Fruit fly (Drosophila melanogaster): ENCODE measurements around the gene kel.

dm6 chr2L:18146618-18147099, 8.8 kb upstream of the kel start:
- no peak for TF ChIP-seq tj (GFP tag; optimal IDR thresholded peaks at IDR 0.05)
- TF ChIP-seq CG7045 (GFP tag; optimal IDR thresholded peaks at IDR 0.05) = no peak
- TF ChIP-seq CG11617 (GFP tag; optimal IDR thresholded peaks at IDR 0.05) = no peak
- no peak for TF ChIP-seq toe (GFP tag; optimal IDR thresholded peaks at IDR 0.05)
- no peak for TF ChIP-seq Clk (GFP tag; optimal IDR thresholded peaks at IDR 0.05)
- no peak for TF ChIP-seq bab1 (GFP tag; optimal IDR thresholded peaks at IDR 0.05)
- TF ChIP-seq kay (GFP tag; ENCODE audit: borderline replicate concordance) = no peak
- TF ChIP-seq CG5204 (GFP tag; optimal IDR thresholded peaks at IDR 0.05) = no peak
- no peak for TF ChIP-seq ovo (GFP tag; optimal IDR thresholded peaks at IDR 0.05)
- TF ChIP-seq CG1620 (GFP tag; optimal IDR thresholded peaks at IDR 0.05) = no peak
- TF ChIP-seq Hr96 (GFP tag; optimal IDR thresholded peaks at IDR 0.05) = no peak
- TF ChIP-seq Mnt (GFP tag; optimal IDR thresholded peaks at IDR 0.05) = no peak
- TF ChIP-seq cic (GFP tag; optimal IDR thresholded peaks at IDR 0.05) = no peak

Data from whole organism, adult.